Worm (Caenorhabditis elegans) whole organism, L1 larva: ENCODE data around the gene xbp-1.
A peak's percentile ranks its signal among the peaks of the same experiment; 100 is the strongest.

Experiments
- C04F5.9 ChIP-seq: sonication (generic microtip); optimal IDR thresholded peaks from 2 replicates; lab custom pipeline; 2016; ENCODE audit warnings: missing genetic modification characterization, missing compliant biosample characterization
- C16A3.4 ChIP-seq: fragments of 150-350 bp; optimal IDR thresholded peaks from 2 replicates; lab custom pipeline; 2014; ENCODE audit warnings: missing biosample characterization, missing genetic modification characterization
- C34B4.2 ChIP-seq: sonication (generic microtip); optimal IDR thresholded peaks from 2 replicates; lab custom pipeline; 2017; ENCODE audit warnings: mild to moderate bottlenecking, missing genetic modification characterization, missing compliant biosample characterization
- Y116A8C.19 ChIP-seq: sonication (generic microtip); optimal IDR thresholded peaks from 2 replicates; lab custom pipeline; 2016; ENCODE audit warnings: missing compliant biosample characterization, missing genetic modification characterization, borderline replicate concordance
- aly-2 ChIP-seq: fragments of 150-350 bp; optimal IDR thresholded peaks from 2 replicates; lab custom pipeline; 2014; ENCODE audit warnings: missing biosample characterization, missing genetic modification characterization
- blmp-1 ChIP-seq: fragments of 150-350 bp; optimal IDR thresholded peaks from 2 replicates; lab custom pipeline; 2014; ENCODE audit warnings: missing biosample characterization, missing genetic modification characterization
- ceh-63 ChIP-seq: fragments of 200-800 bp; sonication (Bioruptor generic); optimal IDR thresholded peaks from 2 replicates; lab custom pipeline; 2018; ENCODE audit warnings: mild to moderate bottlenecking, missing genetic modification characterization, missing compliant biosample characterization
- ceh-90 ChIP-seq: sonication (generic microtip); optimal IDR thresholded peaks from 2 replicates; lab custom pipeline; 2016; ENCODE audit warnings: missing genetic modification characterization, missing compliant biosample characterization
- dpl-1 ChIP-seq, 3 experiments: fragments of 150-350 bp in 2 of 3; sonication (generic microtip) in 1 of 3; optimal IDR thresholded peaks; 2 replicates each; lab custom pipeline; 2014 to 2017; ENCODE audit warnings: missing biosample characterization in 3 of 3, missing genetic modification characterization in 3 of 3, missing genetic modification reagents in 3 of 3
- dsc-1 ChIP-seq: sonication (generic microtip); optimal IDR thresholded peaks from 2 replicates; lab custom pipeline; 2016; ENCODE audit warnings: mild to moderate bottlenecking, missing genetic modification characterization, missing compliant biosample characterization
- efl-1 ChIP-seq, 4 experiments: fragments of 150-350 bp; optimal IDR thresholded peaks in 3 of 4; peaks in 1 of 4; 1 replicate in 1 of 4; 2 replicates in 3 of 4; lab custom pipeline; 2014; ENCODE audit warnings: missing biosample characterization in 2 of 4, missing genetic modification characterization in 2 of 4, missing genetic modification reagents in 2 of 4
- efl-3 ChIP-seq: fragments of 200-800 bp; sonication (Bioruptor generic); optimal IDR thresholded peaks from 2 replicates; lab custom pipeline; 2018; ENCODE audit warnings: mild to moderate bottlenecking, missing genetic modification characterization, missing compliant biosample characterization
- egl-27 ChIP-seq, 2 experiments: fragments of 150-350 bp in 1 of 2; sonication (generic microtip); optimal IDR thresholded peaks; 3 replicates each; lab custom pipeline; 2017 to 2018; ENCODE audit warnings: missing biosample characterization in 2 of 2, missing genetic modification characterization in 2 of 2, missing genetic modification reagents in 2 of 2
- elt-3 ChIP-seq, 6 experiments: fragments of 150-350 bp in 1 of 6; sonication (generic microtip); optimal IDR thresholded peaks; 2 replicates each; lab custom pipeline; 2017 to 2018; ENCODE audit warnings: missing biosample characterization in 6 of 6, missing genetic modification characterization in 6 of 6, inconsistent platforms in 1 of 6
- fkh-10 ChIP-seq: sonication (generic microtip); optimal IDR thresholded peaks from 2 replicates; lab custom pipeline; 2017; ENCODE audit warnings: missing biosample characterization, missing genetic modification reagents, missing genetic modification characterization
- fkh-4 ChIP-seq: sonication (generic microtip); optimal IDR thresholded peaks from 2 replicates; lab custom pipeline; 2016; ENCODE audit warnings: missing compliant biosample characterization, missing genetic modification characterization, borderline replicate concordance
- fkh-8 ChIP-seq: sonication (generic microtip); optimal IDR thresholded peaks from 2 replicates; lab custom pipeline; 2016; ENCODE audit warnings: mild to moderate bottlenecking, missing genetic modification characterization, missing compliant biosample characterization
- fos-1 ChIP-seq: fragments of 150-350 bp; optimal IDR thresholded peaks from 2 replicates; lab custom pipeline; 2014; ENCODE audit warnings: missing biosample characterization, missing genetic modification characterization
- grh-1 ChIP-seq: fragments of 200-800 bp; sonication (Bioruptor generic); IDR thresholded peaks from 2 replicates; pipeline ENCODE4 v1.3.6; 2022; ENCODE audit warnings: missing genetic modification reagents, missing genetic modification characterization, missing compliant biosample characterization
- hlh-17 ChIP-seq: fragments of 200-800 bp; sonication (Bioruptor generic); optimal IDR thresholded peaks from 2 replicates; lab custom pipeline; 2018; ENCODE audit warnings: missing genetic modification characterization, mild to moderate bottlenecking, missing compliant biosample characterization, moderate library complexity, borderline replicate concordance
- hlh-4 ChIP-seq: sonication (generic microtip); optimal IDR thresholded peaks from 2 replicates; lab custom pipeline; 2016; ENCODE audit warnings: mild to moderate bottlenecking, missing genetic modification characterization, missing compliant biosample characterization
- irx-1 ChIP-seq: sonication (generic microtip); optimal IDR thresholded peaks from 2 replicates; lab custom pipeline; 2016; ENCODE audit warnings: missing genetic modification characterization, missing compliant biosample characterization
- isw-1 ChIP-seq: fragments of 200-800 bp; sonication (Bioruptor generic); IDR thresholded peaks from 2 replicates; pipeline ENCODE4 v1.3.6; 2022; ENCODE audit warnings: missing genetic modification characterization, missing compliant biosample characterization
- lin-13 ChIP-seq: fragments of 150-350 bp; optimal IDR thresholded peaks from 2 replicates; lab custom pipeline; 2014; ENCODE audit warnings: missing biosample characterization, missing genetic modification reagents, missing genetic modification characterization
- lin-14 ChIP-seq: fragments of 200-800 bp; sonication (Bioruptor generic); optimal IDR thresholded peaks from 2 replicates; lab custom pipeline; 2018; ENCODE audit warnings: mild to moderate bottlenecking, missing genetic modification characterization, moderate library complexity, missing compliant biosample characterization
- lin-39 ChIP-seq: fragments of 150-350 bp; optimal IDR thresholded peaks from 2 replicates; lab custom pipeline; 2014; ENCODE audit warnings: missing biosample characterization, missing genetic modification reagents, missing genetic modification characterization
- lsy-2 ChIP-seq, 2 experiments: fragments of 150-350 bp; optimal IDR thresholded peaks; 2 replicates each; lab custom pipeline; 2014; ENCODE audit warnings: missing biosample characterization in 2 of 2, missing genetic modification characterization in 2 of 2
- mab-9 ChIP-seq: fragments of 200-800 bp; sonication (Bioruptor generic); IDR thresholded peaks from 2 replicates; pipeline ENCODE4 v1.3.6; 2022; ENCODE audit warnings: missing genetic modification reagents, missing genetic modification characterization, missing compliant biosample characterization
- mdl-1 ChIP-seq, 2 experiments: fragments of 150-350 bp; optimal IDR thresholded peaks; 2 replicates each; lab custom pipeline; 2014 to 2017; ENCODE audit warnings: missing biosample characterization in 2 of 2, missing genetic modification characterization in 2 of 2, inconsistent platforms in 1 of 2
- mef-2 ChIP-seq: fragments of 150-350 bp; optimal IDR thresholded peaks from 2 replicates; lab custom pipeline; 2014; ENCODE audit warnings: missing biosample characterization, missing genetic modification characterization
- nhr-11 ChIP-seq: fragments of 150-350 bp; optimal IDR thresholded peaks from 2 replicates; lab custom pipeline; 2014; ENCODE audit warnings: missing biosample characterization, missing genetic modification characterization
- nhr-19 ChIP-seq: fragments of 200-800 bp; sonication (Bioruptor generic); conservative IDR thresholded peaks from 2 replicates; pipeline ENCODE4 v1.3.6; 2022; ENCODE audit warnings: missing genetic modification characterization, missing compliant biosample characterization
- nhr-20 ChIP-seq: sonication (generic microtip); optimal IDR thresholded peaks from 2 replicates; lab custom pipeline; 2016; ENCODE audit warnings: mild to moderate bottlenecking, missing genetic modification characterization, missing compliant biosample characterization
- nhr-28 ChIP-seq: fragments of 150-350 bp; optimal IDR thresholded peaks from 2 replicates; lab custom pipeline; 2014; ENCODE audit warnings: missing biosample characterization, missing genetic modification characterization
- nhr-47 ChIP-seq: sonication (generic microtip); optimal IDR thresholded peaks from 2 replicates; lab custom pipeline; 2016; ENCODE audit warnings: mild to moderate bottlenecking, missing genetic modification characterization, moderate library complexity, missing compliant biosample characterization
- nhr-76 ChIP-seq: sonication (generic microtip); optimal IDR thresholded peaks from 2 replicates; lab custom pipeline; 2017; ENCODE audit warnings: missing biosample characterization, missing genetic modification characterization
- nhr-77 ChIP-seq: fragments of 150-350 bp; optimal IDR thresholded peaks from 2 replicates; lab custom pipeline; 2014; ENCODE audit warnings: missing biosample characterization, missing genetic modification characterization
- nhr-84 ChIP-seq: sonication (generic microtip); optimal IDR thresholded peaks from 2 replicates; lab custom pipeline; 2017; ENCODE audit warnings: missing biosample characterization, missing genetic modification characterization
- pag-3 ChIP-seq: sonication (generic microtip); optimal IDR thresholded peaks from 2 replicates; lab custom pipeline; 2017; ENCODE audit warnings: missing genetic modification characterization, mild to moderate bottlenecking, missing compliant biosample characterization, antibody characterized with exemption, borderline replicate concordance; ENCODE audit not compliant: insufficient read depth
- pax-3 ChIP-seq: fragments of 200-800 bp; sonication (Bioruptor generic); optimal IDR thresholded peaks from 2 replicates; lab custom pipeline; 2018; ENCODE audit warnings: mild to moderate bottlenecking, missing genetic modification characterization, moderate library complexity, missing compliant biosample characterization
- sox-4 ChIP-seq: sonication (generic microtip); optimal IDR thresholded peaks from 2 replicates; lab custom pipeline; 2016; ENCODE audit warnings: missing genetic modification characterization, missing compliant biosample characterization
- sptf-1 ChIP-seq: fragments of 150-350 bp; optimal IDR thresholded peaks from 2 replicates; lab custom pipeline; 2014; ENCODE audit warnings: missing biosample characterization, missing genetic modification characterization
- swsn-7 ChIP-seq: sonication (generic microtip); optimal IDR thresholded peaks from 2 replicates; lab custom pipeline; 2016; ENCODE audit warnings: missing genetic modification characterization, missing compliant biosample characterization
- tbx-2 ChIP-seq: sonication (generic microtip); optimal IDR thresholded peaks from 2 replicates; lab custom pipeline; 2016; ENCODE audit warnings: missing genetic modification characterization, missing compliant biosample characterization
- tlp-1 ChIP-seq: fragments of 150-350 bp; optimal IDR thresholded peaks from 2 replicates; lab custom pipeline; 2014; ENCODE audit warnings: missing biosample characterization, missing genetic modification characterization
- unc-130 ChIP-seq: fragments of 150-350 bp; optimal IDR thresholded peaks from 2 replicates; lab custom pipeline; 2017; ENCODE audit warnings: missing biosample characterization, missing genetic modification characterization, inconsistent platforms
- unc-62 ChIP-seq: fragments of 150-350 bp; optimal IDR thresholded peaks from 2 replicates; lab custom pipeline; 2014; ENCODE audit warnings: missing biosample characterization, missing genetic modification reagents, missing genetic modification characterization
- unc-86 ChIP-seq: sonication (generic microtip); optimal IDR thresholded peaks from 2 replicates; lab custom pipeline; 2016; ENCODE audit warnings: missing genetic modification characterization, missing compliant biosample characterization
- vab-15 ChIP-seq: sonication (generic microtip); optimal IDR thresholded peaks from 2 replicates; lab custom pipeline; 2017; ENCODE audit warnings: missing genotype, mild to moderate bottlenecking, missing genetic modification characterization, missing compliant biosample characterization
- xbp-1 ChIP-seq: sonication (generic microtip); optimal IDR thresholded peaks from 2 replicates; lab custom pipeline; 2016; ENCODE audit warnings: missing genetic modification characterization, missing compliant biosample characterization
- zip-4 ChIP-seq: fragments of 200-800 bp; sonication (Bioruptor generic); optimal IDR thresholded peaks from 2 replicates; lab custom pipeline; 2018; ENCODE audit warnings: mild to moderate bottlenecking, missing genetic modification characterization, moderate library complexity, missing compliant biosample characterization
- ztf-11 ChIP-seq, 2 experiments: sonication (generic microtip); optimal IDR thresholded peaks; 2 replicates each; lab custom pipeline; 2016 to 2017; ENCODE audit warnings: missing genetic modification characterization in 2 of 2, missing biosample characterization in 1 of 2, missing compliant biosample characterization in 1 of 2
- ztf-4 ChIP-seq: fragments of 150-350 bp; optimal IDR thresholded peaks from 2 replicates; lab custom pipeline; 2014; ENCODE audit warnings: missing biosample characterization, missing genetic modification characterization

xbp-1 gene

DNA sequence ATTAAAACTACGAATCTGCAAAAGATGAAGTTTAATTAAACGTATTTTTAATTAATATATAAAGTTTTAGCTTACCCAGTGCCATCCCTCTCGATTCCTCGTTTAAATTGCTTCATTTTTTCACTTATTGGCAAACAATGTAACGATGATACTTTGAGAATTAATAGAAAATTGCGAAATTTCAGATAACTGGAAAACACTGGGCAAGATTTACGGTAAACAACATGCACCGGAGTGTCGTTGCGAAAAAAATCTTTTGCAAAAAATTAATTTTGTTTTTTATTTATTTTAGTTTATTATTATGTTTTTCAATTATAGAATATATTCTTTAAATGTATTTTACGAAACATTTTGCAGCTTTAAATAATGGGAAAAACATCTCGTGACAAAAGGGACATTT is 10.5 kb downstream of the xbp-1 start, which contains the start of the genes pelo-1 and R74.7:
Gene pelo-1, minus strand, starts transcription at position 151 of the 400 bp plus-strand sequence.
Gene R74.7, plus strand, starts transcription at position 358 of the 400 bp plus-strand sequence.
- peak; percentile 38 for TF ChIP-seq nhr-47 (tag; lab: Kevin White, UChicago)
- TF ChIP-seq unc-86 (tag; lab: Kevin White, UChicago), result no peak
- TF ChIP-seq tlp-1 (tag; lab: Kevin White, UChicago), result no peak
- TF ChIP-seq isw-1, result no peak
- no peak for TF ChIP-seq unc-62 (GFP tag; lab: Kevin White, UChicago)
- TF ChIP-seq lin-13 (GFP tag; lab: Kevin White, UChicago), result no peak
- TF ChIP-seq egl-27 (tag; optimal IDR thresholded peaks at IDR 0.05; lab: Kevin White, UChicago), result no peak
- peak; percentile 82 for TF ChIP-seq zip-4 (GFP tag; lab: Kevin White, UChicago)
- TF ChIP-seq lsy-2 (tag; optimal IDR thresholded peaks at IDR 0.05; lab: Kevin White, UChicago), result peak in 1 of 2 experiments; percentile 66
- TF ChIP-seq fkh-4 (tag; lab: Kevin White, UChicago), result no peak
- no peak for TF ChIP-seq efl-3 (GFP tag; lab: Kevin White, UChicago)
- no peak for TF ChIP-seq mab-9 (GFP tag; lab: Robert Waterston, UW)
- no peak for TF ChIP-seq pag-3 (tag; lab: Kevin White, UChicago)
- TF ChIP-seq fkh-8 (tag; lab: Kevin White, UChicago), result peak; percentile 36
- TF ChIP-seq swsn-7 (tag; lab: Kevin White, UChicago), result peak; percentile 2
- TF ChIP-seq C16A3.4 (tag; lab: Kevin White, UChicago), result no peak
- no peak for TF ChIP-seq fkh-10 (GFP tag; lab: Kevin White, UChicago)
- TF ChIP-seq Y116A8C.19 (tag; lab: Kevin White, UChicago), result no peak
- no peak for TF ChIP-seq nhr-11
- TF ChIP-seq efl-1 (optimal IDR thresholded peaks at IDR 0.05; lab: Kevin White, UChicago), result peak; percentile 19 to 33
- TF ChIP-seq efl-1 (GFP tag; optimal IDR thresholded peaks at IDR 0.05 in 1 of 2; lab: Kevin White, UChicago), result peak in 1 of 2 experiments; percentile 25
- TF ChIP-seq hlh-4, result no peak
- TF ChIP-seq ztf-4 (tag; lab: Kevin White, UChicago), result no peak
- no peak for TF ChIP-seq C34B4.2 (tag; lab: Kevin White, UChicago)
- no peak for TF ChIP-seq grh-1
- TF ChIP-seq pax-3 (tag; lab: Kevin White, UChicago), result no peak
- no peak for TF ChIP-seq nhr-84 (tag; lab: Kevin White, UChicago)
- TF ChIP-seq irx-1 (tag; lab: Kevin White, UChicago), result no peak
- peak in 1 of 3 experiments; percentile 29 for TF ChIP-seq dpl-1 (GFP tag; optimal IDR thresholded peaks at IDR 0.05; lab: Kevin White, UChicago)
- no peak for TF ChIP-seq hlh-17 (GFP tag; lab: Kevin White, UChicago)
- TF ChIP-seq xbp-1 (tag; lab: Kevin White, UChicago), result no peak
- no peak for TF ChIP-seq nhr-19
- TF ChIP-seq nhr-77 (tag; lab: Kevin White, UChicago), result no peak
- TF ChIP-seq nhr-76, result no peak
- TF ChIP-seq tbx-2 (tag; lab: Kevin White, UChicago), result no peak
- no peak for TF ChIP-seq unc-130 (tag; lab: Kevin White, UChicago)
- no peak for TF ChIP-seq ceh-90 (tag; lab: Kevin White, UChicago)
- peak; percentile 8 for TF ChIP-seq lin-39
- no peak for TF ChIP-seq dsc-1
- no peak for TF ChIP-seq nhr-28
- no peak for TF ChIP-seq mdl-1 (tag; optimal IDR thresholded peaks at IDR 0.05; lab: Kevin White, UChicago)
- no peak for TF ChIP-seq sox-4 (tag; lab: Kevin White, UChicago)
- TF ChIP-seq C04F5.9 (tag; lab: Kevin White, UChicago), result no peak
- peak; percentile 36 for TF ChIP-seq lin-14 (GFP tag; lab: Kevin White, UChicago)
- TF ChIP-seq ceh-63 (GFP tag; lab: Kevin White, UChicago), result no peak
- no peak for TF ChIP-seq sptf-1 (tag; lab: Kevin White, UChicago)
- TF ChIP-seq nhr-20 (tag; lab: Kevin White, UChicago), result peak; percentile 1
- TF ChIP-seq elt-3 (tag; optimal IDR thresholded peaks at IDR 0.05; lab: Kevin White, UChicago), result no peak
- no peak for TF ChIP-seq fos-1
- TF ChIP-seq ztf-11 (tag; optimal IDR thresholded peaks at IDR 0.05; lab: Kevin White, UChicago), result no peak
- no peak for TF ChIP-seq aly-2 (tag; lab: Kevin White, UChicago)
- no peak for TF ChIP-seq vab-15 (tag; lab: Kevin White, UChicago)
- no peak for TF ChIP-seq mef-2 (tag; lab: Kevin White, UChicago)
- TF ChIP-seq blmp-1, result peak; percentile 29
